Worm (Caenorhabditis elegans): Measurements from ENCODE around the gene atp-5.

- TF ChIP-seq klf-2 (GFP tag; conservative IDR thresholded peaks at IDR 0.05): no peak
- no peak for TF ChIP-seq ztf-29 (GFP tag; IDR thresholded peaks at IDR 0.05)
- TF ChIP-seq cog-1 (tag; optimal IDR thresholded peaks at IDR 0.05): no peak
- TF ChIP-seq med-1 (GFP tag; optimal IDR thresholded peaks at IDR 0.05; ENCODE audit: insufficient read depth): no peak
These were observed 9.8 kb upstream of the atp-5 start for ce11 chrV:11133516-11133915.

All from whole organism, midembryonic.